Worm (Caenorhabditis elegans) whole organism, late embryonic: ENCODE results near the gene D1014.7.

Source experiments
- C38D4.7 ChIP-seq: fragments of 200-800 bp; sonication (Bioruptor generic); optimal IDR thresholded peaks from 2 replicates; lab custom pipeline; 2018; ENCODE audit warnings: mild to moderate bottlenecking, missing genetic modification characterization, moderate library complexity, missing compliant biosample characterization
- F13H6.1 ChIP-seq: sonication (generic microtip); optimal IDR thresholded peaks from 2 replicates; lab custom pipeline; 2016; ENCODE audit warnings: missing genetic modification characterization, missing compliant biosample characterization
- K09A11.1 ChIP-seq: sonication (generic microtip); optimal IDR thresholded peaks from 2 replicates; lab custom pipeline; 2017; ENCODE audit warnings: antibody characterized with exemption, mild to moderate bottlenecking, missing genetic modification characterization, missing compliant biosample characterization; ENCODE audit not compliant: insufficient read depth
- T23F11.4 ChIP-seq: fragments of 200-800 bp; sonication (Bioruptor generic); optimal IDR thresholded peaks from 2 replicates; lab custom pipeline; 2018; ENCODE audit warnings: mild to moderate bottlenecking, missing genetic modification characterization, missing compliant biosample characterization
- Y22D7AL.16 ChIP-seq: sonication (generic microtip); optimal IDR thresholded peaks from 2 replicates; lab custom pipeline; 2016; ENCODE audit warnings: missing genetic modification characterization, missing compliant biosample characterization
- ama-1 ChIP-seq: fragments of 150-350 bp; optimal IDR thresholded peaks from 2 replicates; lab custom pipeline; 2014
- ceh-2 ChIP-seq: sonication (generic microtip); optimal IDR thresholded peaks from 2 replicates; lab custom pipeline; 2016; ENCODE audit warnings: missing genotype, missing genetic modification characterization, missing compliant biosample characterization
- ceh-22 ChIP-seq: sonication (generic microtip); optimal IDR thresholded peaks from 2 replicates; lab custom pipeline; 2017; ENCODE audit warnings: missing biosample characterization, missing genetic modification characterization
- ceh-30 ChIP-seq: fragments of 150-350 bp; optimal IDR thresholded peaks from 2 replicates; lab custom pipeline; 2014; ENCODE audit warnings: missing biosample characterization, missing genetic modification characterization
- ceh-34 ChIP-seq: sonication (generic microtip); optimal IDR thresholded peaks from 2 replicates; lab custom pipeline; 2016; ENCODE audit warnings: mild to moderate bottlenecking, missing genetic modification characterization, missing compliant biosample characterization
- ceh-45 ChIP-seq: fragments of 200-800 bp; sonication (Bioruptor generic); IDR thresholded peaks from 2 replicates; pipeline ENCODE4 v1.3.6; 2022; ENCODE audit warnings: missing genetic modification reagents, missing genetic modification characterization, missing compliant biosample characterization
- ceh-6 ChIP-seq: fragments of 200-800 bp; sonication (Bioruptor generic); optimal IDR thresholded peaks from 2 replicates; lab custom pipeline; 2018; ENCODE audit warnings: mild to moderate bottlenecking, missing genetic modification characterization, missing compliant biosample characterization
- che-1 ChIP-seq: sonication (generic microtip); optimal IDR thresholded peaks from 2 replicates; lab custom pipeline; 2016; ENCODE audit warnings: mild to moderate bottlenecking, missing genetic modification characterization, missing compliant biosample characterization
- dmd-4 ChIP-seq: sonication (generic microtip); optimal IDR thresholded peaks from 2 replicates; lab custom pipeline; 2016; ENCODE audit warnings: borderline replicate concordance, missing genetic modification characterization, missing compliant biosample characterization
- elt-2 ChIP-seq: sonication (generic microtip); optimal IDR thresholded peaks from 2 replicates; lab custom pipeline; 2016; ENCODE audit warnings: missing genetic modification reagents, missing genetic modification characterization, missing compliant biosample characterization
- elt-4 ChIP-seq: sonication (generic microtip); optimal IDR thresholded peaks from 2 replicates; lab custom pipeline; 2016; ENCODE audit warnings: missing genetic modification characterization, missing compliant biosample characterization
- ets-4 ChIP-seq: sonication (generic microtip); optimal IDR thresholded peaks from 2 replicates; lab custom pipeline; 2016; ENCODE audit warnings: missing genetic modification characterization, missing compliant biosample characterization
- fax-1 ChIP-seq: sonication (generic microtip); optimal IDR thresholded peaks from 2 replicates; lab custom pipeline; 2016; ENCODE audit warnings: missing genotype, missing genetic modification characterization, missing compliant biosample characterization
- fkh-10 ChIP-seq: fragments of 150-350 bp; optimal IDR thresholded peaks from 2 replicates; lab custom pipeline; 2014; ENCODE audit warnings: missing biosample characterization, missing genetic modification reagents, missing genetic modification characterization
- gmeb-2 ChIP-seq: sonication (generic microtip); optimal IDR thresholded peaks from 2 replicates; lab custom pipeline; 2016; ENCODE audit warnings: missing genetic modification characterization, inconsistent platforms, missing compliant biosample characterization
- hlh-15 ChIP-seq: sonication (generic microtip); optimal IDR thresholded peaks from 2 replicates; lab custom pipeline; 2016; ENCODE audit warnings: missing genetic modification characterization, missing compliant biosample characterization
- hlh-30 ChIP-seq: sonication (generic microtip); optimal IDR thresholded peaks from 2 replicates; lab custom pipeline; 2017; ENCODE audit warnings: antibody characterized with exemption, missing genetic modification characterization, missing compliant biosample characterization; ENCODE audit not compliant: insufficient read depth
- hlh-6 ChIP-seq: sonication (generic microtip); optimal IDR thresholded peaks from 2 replicates; lab custom pipeline; 2016; ENCODE audit warnings: missing genotype, missing genetic modification characterization, missing compliant biosample characterization
- nfya-1 ChIP-seq: sonication (generic microtip); optimal IDR thresholded peaks from 2 replicates; lab custom pipeline; 2017; ENCODE audit warnings: missing genetic modification characterization, mild to moderate bottlenecking, missing compliant biosample characterization, antibody characterized with exemption, moderate library complexity
- nhr-232 ChIP-seq: sonication (generic microtip); optimal IDR thresholded peaks from 2 replicates; lab custom pipeline; 2016; ENCODE audit warnings: missing genetic modification characterization, missing compliant biosample characterization
- npax-4 ChIP-seq: sonication (generic microtip); optimal IDR thresholded peaks from 2 replicates; lab custom pipeline; 2016; ENCODE audit warnings: missing genetic modification characterization, missing compliant biosample characterization
- odd-2 ChIP-seq: sonication (generic microtip); optimal IDR thresholded peaks from 2 replicates; lab custom pipeline; 2017; ENCODE audit warnings: antibody characterized with exemption, mild to moderate bottlenecking, missing genetic modification characterization, missing compliant biosample characterization
- pha-4 ChIP-seq: fragments of 150-350 bp; optimal IDR thresholded peaks from 2 replicates; lab custom pipeline; 2018; ENCODE audit warnings: missing biosample characterization, missing genetic modification reagents, missing genetic modification characterization
- pqm-1 ChIP-seq: sonication (generic microtip); optimal IDR thresholded peaks from 2 replicates; lab custom pipeline; 2016; ENCODE audit warnings: missing genetic modification characterization, missing compliant biosample characterization
- pros-1 ChIP-seq: fragments of 150-350 bp; optimal IDR thresholded peaks from 2 replicates; lab custom pipeline; 2014; ENCODE audit warnings: missing biosample characterization, missing genetic modification reagents, missing genetic modification characterization
- ref-2 ChIP-seq: sonication (generic microtip); optimal IDR thresholded peaks from 2 replicates; lab custom pipeline; 2016; ENCODE audit warnings: missing genetic modification characterization, missing compliant biosample characterization
- sdc-2 ChIP-seq: sonication (generic microtip); optimal IDR thresholded peaks from 2 replicates; lab custom pipeline; 2016; ENCODE audit warnings: missing genotype, missing genetic modification characterization, missing compliant biosample characterization
- sox-4 ChIP-seq: sonication (generic microtip); optimal IDR thresholded peaks from 2 replicates; lab custom pipeline; 2017; ENCODE audit warnings: mild to moderate bottlenecking, missing genetic modification characterization, inconsistent platforms, missing compliant biosample characterization
- syd-9 ChIP-seq: sonication (generic microtip); optimal IDR thresholded peaks from 2 replicates; lab custom pipeline; 2016; ENCODE audit warnings: mild to moderate bottlenecking, missing genetic modification characterization, moderate library complexity, missing compliant biosample characterization
- tbx-2 ChIP-seq: sonication (generic microtip); optimal IDR thresholded peaks from 2 replicates; lab custom pipeline; 2016; ENCODE audit warnings: missing genetic modification characterization, missing compliant biosample characterization
- tbx-7 ChIP-seq: sonication (generic microtip); optimal IDR thresholded peaks from 2 replicates; lab custom pipeline; 2016; ENCODE audit warnings: missing genotype, missing genetic modification characterization, missing compliant biosample characterization
- unc-3 ChIP-seq, 2 experiments: fragments of 200-800 bp in 1 of 2; sonication (Bioruptor generic) in 1 of 2; sonication (generic microtip) in 1 of 2; conservative IDR thresholded peaks in 1 of 2; optimal IDR thresholded peaks in 1 of 2; 2 replicates each; pipeline versions ENCODE4 v1.3.6 to Lab custom; 2016 to 2022; ENCODE audit warnings: missing compliant biosample characterization in 2 of 2, missing genetic modification characterization in 2 of 2, missing genetic modification reagents in 1 of 2
- unc-42 ChIP-seq: sonication (generic microtip); optimal IDR thresholded peaks from 2 replicates; lab custom pipeline; 2016; ENCODE audit warnings: missing genotype, missing genetic modification characterization, missing compliant biosample characterization
- unc-55 ChIP-seq: sonication (generic microtip); optimal IDR thresholded peaks from 2 replicates; lab custom pipeline; 2017; ENCODE audit warnings: missing biosample characterization, missing genetic modification reagents, missing genetic modification characterization
- ztf-16 ChIP-seq: sonication (generic microtip); optimal IDR thresholded peaks from 2 replicates; lab custom pipeline; 2017; ENCODE audit warnings: missing genetic modification characterization, missing compliant biosample characterization

D1014.7 gene

ce11 chrV:8102960-8103359 lies 15.1 kb upstream of the D1014.7 start, which contains the start of gene str-90:
Gene str-90, plus strand, starts transcription at chrV:8103260.
- TF ChIP-seq npax-4 (no peak), ref-2 (no peak), nhr-232 (tag; lab: Kevin White, UChicago) (no peak), ceh-45 (no peak), elt-4 (tag; lab: Kevin White, UChicago) (no peak), K09A11.1 (tag; lab: Kevin White, UChicago) (no peak), elt-2 (no peak), C38D4.7 (GFP tag; lab: Kevin White, UChicago) (no peak), hlh-15 (tag; lab: Kevin White, UChicago) (no peak), tbx-2 (tag; lab: Kevin White, UChicago) (no peak), hlh-6 (tag; lab: Kevin White, UChicago) (no peak), F13H6.1 (tag; lab: Kevin White, UChicago) (no peak), odd-2 (tag; lab: Kevin White, UChicago) (no peak)
- TF ChIP-seq, all 69 proteins: peak for 0

ce11 chrV:8104473-8104872 lies 13.6 kb upstream of the D1014.7 start, which contains the start of gene srlf-16:
Gene srlf-16, plus strand, starts transcription at chrV:8104773.
- TF ChIP-seq ceh-30 (tag; lab: Kevin White, UChicago) (no peak), ceh-34 (tag; lab: Kevin White, UChicago) (no peak), unc-3 (GFP tag; conservative IDR thresholded peaks at IDR 0.05; lab: Robert Waterston, UW) (no peak), unc-3 (tag; optimal IDR thresholded peaks at IDR 0.05; lab: Kevin White, UChicago) (no peak), F13H6.1 (tag; lab: Kevin White, UChicago) (no peak), ceh-6 (GFP tag; lab: Kevin White, UChicago) (no peak), che-1 (tag; lab: Kevin White, UChicago) (no peak), unc-55 (GFP tag; lab: Kevin White, UChicago) (no peak), nfya-1 (tag; lab: Kevin White, UChicago) (no peak), sox-4 (tag; lab: Kevin White, UChicago) (no peak), pha-4 (no peak), pros-1 (tag; lab: Kevin White, UChicago) (no peak), ceh-2 (no peak), sdc-2 (tag; lab: Kevin White, UChicago) (no peak), ztf-16 (tag; lab: Kevin White, UChicago) (no peak), ceh-22 (tag; lab: Kevin White, UChicago) (no peak), hlh-6 (tag; lab: Kevin White, UChicago) (no peak), fax-1 (tag; lab: Kevin White, UChicago) (no peak), T23F11.4 (GFP tag; lab: Kevin White, UChicago) (no peak), ama-1 (no peak), gmeb-2 (tag; lab: Kevin White, UChicago) (no peak)

ce11 chrV:8108670-8109069 lies 9.4 kb upstream of the D1014.7 start, which contains the start of gene myo-5:
Gene myo-5, plus strand, starts transcription at chrV:8108970.
- TF ChIP-seq pqm-1 = no peak
- no peak for TF ChIP-seq dmd-4
- TF ChIP-seq F13H6.1 (tag; lab: Kevin White, UChicago) = no peak
- TF ChIP-seq syd-9 = no peak
- TF ChIP-seq unc-42 (tag; lab: Kevin White, UChicago) = no peak
- no peak for TF ChIP-seq Y22D7AL.16
- TF ChIP-seq elt-2 = no peak
- TF ChIP-seq hlh-30 (tag; lab: Kevin White, UChicago) = no peak
- no peak for TF ChIP-seq gmeb-2 (tag; lab: Kevin White, UChicago)
- no peak for TF ChIP-seq fkh-10
- no peak for TF ChIP-seq ets-4 (tag; lab: Kevin White, UChicago)
- no peak for TF ChIP-seq pha-4
- no peak for TF ChIP-seq tbx-7 (tag; lab: Kevin White, UChicago)
